Worm (Caenorhabditis elegans) whole organism, young adult: ENCODE measurements around the gene srw-77.

ENCODE experiments used
- F23B12.7 ChIP-seq: sonication (generic microtip); optimal IDR thresholded peaks from 2 replicates; lab custom pipeline; 2017; ENCODE audit warnings: missing genetic modification characterization, mild to moderate bottlenecking, missing compliant biosample characterization, antibody characterized with exemption, moderate library complexity; ENCODE audit not compliant: insufficient read depth
- Y56A3A.18 ChIP-seq: fragments of 200-800 bp; sonication (Bioruptor generic); IDR thresholded peaks from 2 replicates; pipeline ENCODE4 v1.3.6; 2022; ENCODE audit warnings: missing genetic modification reagents, missing genetic modification characterization, missing compliant biosample characterization
- die-1 ChIP-seq: sonication (generic microtip); optimal IDR thresholded peaks from 2 replicates; lab custom pipeline; 2016; ENCODE audit warnings: missing genotype, mild to moderate bottlenecking, missing genetic modification characterization, missing compliant biosample characterization
- dpl-1 ChIP-seq: fragments of 150-350 bp; optimal IDR thresholded peaks from 2 replicates; lab custom pipeline; 2014; ENCODE audit warnings: missing biosample characterization, missing genetic modification reagents, missing genetic modification characterization
- lin-26 ChIP-seq: fragments of 200-800 bp; sonication (Bioruptor generic); IDR thresholded peaks from 2 replicates; pipeline ENCODE4 v1.3.6; 2022; ENCODE audit warnings: missing genetic modification reagents, missing genetic modification characterization, missing compliant biosample characterization
- madf-3 ChIP-seq: fragments of 200-800 bp; sonication (Bioruptor generic); IDR thresholded peaks from 2 replicates; pipeline ENCODE4 v1.3.6; 2022; ENCODE audit warnings: missing genetic modification reagents, missing genetic modification characterization, missing compliant biosample characterization
- nfya-2 ChIP-seq: fragments of 200-800 bp; sonication (Bioruptor generic); IDR thresholded peaks from 2 replicates; pipeline ENCODE4 v1.3.6; 2022; ENCODE audit warnings: missing genetic modification reagents, missing genetic modification characterization, missing compliant biosample characterization
- nhr-90 ChIP-seq: sonication (generic microtip); optimal IDR thresholded peaks from 2 replicates; lab custom pipeline; 2016; ENCODE audit warnings: missing genotype, mild to moderate bottlenecking, missing genetic modification characterization, missing compliant biosample characterization
- sea-2 ChIP-seq: fragments of 200-800 bp; sonication (Bioruptor generic); IDR thresholded peaks from 2 replicates; pipeline ENCODE4 v1.3.6; 2022; ENCODE audit warnings: missing genetic modification characterization, missing compliant biosample characterization
- snpc-1.3 ChIP-seq: sonication (generic microtip); optimal IDR thresholded peaks from 2 replicates; lab custom pipeline; 2017; ENCODE audit warnings: missing genetic modification characterization, mild to moderate bottlenecking, missing compliant biosample characterization, antibody characterized with exemption, moderate library complexity, missing genotype, missing genetic modification reagents; ENCODE audit not compliant: insufficient read depth
- snpc-4 ChIP-seq, 5 experiments: fragments of 150-350 bp in 1 of 5; sonication (generic microtip) in 4 of 5; optimal IDR thresholded peaks; 2 replicates each; lab custom pipeline; 2014 to 2018; ENCODE audit warnings: missing genetic modification characterization in 5 of 5, missing biosample characterization in 3 of 5, antibody characterized with exemption in 2 of 5, mild to moderate bottlenecking in 2 of 5, missing compliant biosample characterization in 2 of 5, missing genotype in 2 of 5, moderate library complexity in 2 of 5, missing genetic modification reagents in 1 of 5
- tlf-1 ChIP-seq: fragments of 200-800 bp; sonication (Bioruptor generic); optimal IDR thresholded peaks from 2 replicates; lab custom pipeline; 2018; ENCODE audit warnings: mild to moderate bottlenecking, missing genetic modification characterization, missing compliant biosample characterization
- zfh-2 ChIP-seq: fragments of 200-800 bp; sonication (Bioruptor generic); conservative IDR thresholded peaks from 2 replicates; pipeline ENCODE4 v1.3.6; 2022; ENCODE audit warnings: missing genetic modification reagents, missing genetic modification characterization, missing compliant biosample characterization

DNA sequence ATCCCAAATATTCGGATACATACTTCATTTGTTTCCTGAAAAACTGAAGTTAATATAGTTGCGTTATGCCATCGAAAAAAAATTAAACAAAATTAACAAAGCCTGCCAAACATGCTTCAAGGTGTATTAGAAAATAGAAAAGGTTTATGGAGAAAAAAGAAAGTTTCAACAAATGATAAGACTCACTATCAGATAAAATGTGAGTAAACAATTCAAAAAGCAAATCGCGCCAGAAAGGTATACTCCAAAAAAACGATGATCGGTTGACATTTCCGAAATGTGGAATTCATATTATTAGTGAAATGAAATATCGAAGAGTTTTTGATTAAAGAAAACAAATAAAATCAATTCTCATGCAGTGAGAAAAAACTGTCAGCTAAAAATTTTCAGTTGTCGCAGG, 22.6 kb downstream of the srw-77 start, which contains the start of gene Y70C5A.3:
- TF ChIP-seq dpl-1 (GFP tag; lab: Kevin White, UChicago) (no peak), die-1 (tag; lab: Kevin White, UChicago) (no peak), tlf-1 (GFP tag; lab: Kevin White, UChicago) (no peak), sea-2 (GFP tag; lab: Robert Waterston, UW) (no peak), zfh-2 (GFP tag; lab: Robert Waterston, UW) (no peak), madf-3 (GFP tag; lab: Robert Waterston, UW) (no peak), Y56A3A.18 (GFP tag; lab: Robert Waterston, UW) (no peak), snpc-1.3 (tag; lab: Kevin White, UChicago) (no peak), snpc-4 (GFP tag; optimal IDR thresholded peaks at IDR 0.05; lab: Kevin White, UChicago) (no peak), snpc-4 (tag; optimal IDR thresholded peaks at IDR 0.05; lab: Kevin White, UChicago) (no peak), F23B12.7 (tag; lab: Kevin White, UChicago) (no peak), nhr-90 (tag; lab: Kevin White, UChicago) (no peak), lin-26 (GFP tag; lab: Robert Waterston, UW) (no peak), nfya-2 (GFP tag; lab: Robert Waterston, UW) (no peak)
